Fruit fly (Drosophila melanogaster): ENCODE data around the gene Mec2.
A peak's percentile ranks its signal among the peaks of the same experiment; 100 is the strongest.

Mec2 gene

dm6 chrX:19220415-19220814 lies 32.6 kb downstream of the Mec2 start, which contains the start of gene CG7884:
Gene CG7884, plus strand, starts transcription at chrX:19220622.
- TF ChIP-seq lz (GFP tag; optimal IDR thresholded peaks at IDR 0.05) (no peak), net (GFP tag; optimal IDR thresholded peaks at IDR 0.05) (peak; percentile 12), Ets21C (GFP tag; optimal IDR thresholded peaks at IDR 0.05) (no peak), CG31627 (GFP tag; optimal IDR thresholded peaks at IDR 0.05) (no peak), CG6854 (GFP tag; optimal IDR thresholded peaks at IDR 0.05) (peak; percentile 59), CG8119 (GFP tag; IDR thresholded peaks at IDR 0.05) (peak; percentile 48; the same call in 1 of the 3 replicates), CG6163 (GFP tag; IDR thresholded peaks at IDR 0.05) (peak; percentile 51; the same call in 1 of the 3 replicates), eg (GFP tag; IDR thresholded peaks at IDR 0.05) (peak; percentile 24; the same call in 1 of the 3 replicates), Sox102F (GFP tag; optimal IDR thresholded peaks at IDR 0.05) (peak; percentile 34), ss (GFP tag; optimal IDR thresholded peaks at IDR 0.05) (peak; percentile 14 to 46), Lpt (GFP tag; optimal IDR thresholded peaks at IDR 0.05) (no peak), Eip78C (GFP tag) (peak; percentile 21), CG1621 (tag; optimal IDR thresholded peaks at IDR 0.05) (peak; percentile 67), Eip93F (GFP tag; optimal IDR thresholded peaks at IDR 0.05) (no peak), dsx (GFP tag; optimal IDR thresholded peaks at IDR 0.05; ENCODE audit: poor library complexity, severe bottlenecking) (peak; percentile 48), pdm3 (GFP tag; optimal IDR thresholded peaks at IDR 0.05) (no peak), CG9139 (GFP tag; optimal IDR thresholded peaks at IDR 0.05) (peak; percentile 31), Blimp-1 (GFP tag; optimal IDR thresholded peaks at IDR 0.05) (no peak), achi (GFP tag; optimal IDR thresholded peaks at IDR 0.05) (no peak), Met (GFP tag; optimal IDR thresholded peaks at IDR 0.05) (peak; percentile 20), CG16779 (tag; optimal IDR thresholded peaks at IDR 0.05) (no peak), CG3919 (GFP tag; optimal IDR thresholded peaks at IDR 0.05) (peak; percentile 7), CG15336 (GFP tag; IDR thresholded peaks at IDR 0.05) (peak; percentile 41; the same call in 1 of the 2 replicates), CG34406 (GFP tag; optimal IDR thresholded peaks at IDR 0.05) (no peak)

- peak; percentile 47 for TF ChIP-seq svp (GFP tag)
- TF ChIP-seq topi (GFP tag; optimal IDR thresholded peaks at IDR 0.05) = no peak
- no peak for TF ChIP-seq CG7368 (GFP tag; optimal IDR thresholded peaks at IDR 0.05)
Measured at dm6 chrX:19220963-19221572, 33.2 kb downstream of the Mec2 start.

- TF ChIP-seq Smox (GFP tag; optimal IDR thresholded peaks at IDR 0.05) (peak; percentile 34), Lpt (GFP tag; optimal IDR thresholded peaks at IDR 0.05) (peak; percentile 33), lz (GFP tag; optimal IDR thresholded peaks at IDR 0.05) (peak; percentile 39), CG16779 (tag; optimal IDR thresholded peaks at IDR 0.05) (peak; percentile 35), Blimp-1 (GFP tag; optimal IDR thresholded peaks at IDR 0.05) (no peak), fd85E (GFP tag; optimal IDR thresholded peaks at IDR 0.05) (no peak), CG3919 (GFP tag; optimal IDR thresholded peaks at IDR 0.05) (peak; percentile 50), Gug (GFP tag; IDR thresholded peaks at IDR 0.05) (no peak), fkh (GFP tag; optimal IDR thresholded peaks at IDR 0.05) (no peak), svp (GFP tag) (no peak), CG31627 (GFP tag; optimal IDR thresholded peaks at IDR 0.05) (no peak), Eip93F (GFP tag; optimal IDR thresholded peaks at IDR 0.05) (no peak), CG6163 (GFP tag; IDR thresholded peaks at IDR 0.05) (no peak), CG10631 (GFP tag; optimal IDR thresholded peaks at IDR 0.05) (peak; percentile 71), dsx (GFP tag; optimal IDR thresholded peaks at IDR 0.05; ENCODE audit: poor library complexity, severe bottlenecking) (peak; percentile 7), dac (GFP tag; optimal IDR thresholded peaks at IDR 0.05) (peak; percentile 11), Hr38 (GFP tag; optimal IDR thresholded peaks at IDR 0.05) (no peak), fd59A (GFP tag; optimal IDR thresholded peaks at IDR 0.05) (peak; percentile 39), CG1621 (tag; optimal IDR thresholded peaks at IDR 0.05) (no peak), CG7368 (GFP tag; optimal IDR thresholded peaks at IDR 0.05) (no peak), CG6276 (GFP tag; optimal IDR thresholded peaks at IDR 0.05) (peak; percentile 62), Sox15 (GFP tag; optimal IDR thresholded peaks at IDR 0.05) (no peak), Ets96B (tag; optimal IDR thresholded peaks at IDR 0.05) (peak; percentile 56), CG11294 (GFP tag; IDR thresholded peaks at IDR 0.05) (no peak), CG4318 (GFP tag; optimal IDR thresholded peaks at IDR 0.05) (peak; percentile 75), Hr4 (GFP tag; optimal IDR thresholded peaks at IDR 0.05) (peak; percentile 37), net (GFP tag; optimal IDR thresholded peaks at IDR 0.05) (peak; percentile 49), pdm3 (GFP tag; optimal IDR thresholded peaks at IDR 0.05) (peak; percentile 37), CG3032 (tag; optimal IDR thresholded peaks at IDR 0.05) (peak; percentile 65), Met (GFP tag; optimal IDR thresholded peaks at IDR 0.05) (peak; percentile 18), CG8632 (GFP tag; optimal IDR thresholded peaks at IDR 0.05) (peak; percentile 69), eg (GFP tag; IDR thresholded peaks at IDR 0.05) (0 out of 3 replicates have a peak, but pooled peaks have one; percentile 27), CG10669 (GFP tag; optimal IDR thresholded peaks at IDR 0.05) (peak; percentile 40)
Measured at dm6 chrX:19224580-19225303, 36.9 kb downstream of the Mec2 start.
